Worm (Caenorhabditis elegans) whole organism, young adult: ENCODE data around the gene atic-1.
A peak's percentile ranks its signal among the peaks of the same experiment; 100 is the strongest.

Experiments
- B0261.1 ChIP-seq: sonication (generic microtip); optimal IDR thresholded peaks from 2 replicates; lab custom pipeline; 2016; ENCODE audit warnings: mild to moderate bottlenecking, missing genetic modification characterization, moderate library complexity, missing compliant biosample characterization
- B0336.3 ChIP-seq: fragments of 200-800 bp; sonication (Bioruptor generic); IDR thresholded peaks from 2 replicates; pipeline ENCODE4 v1.3.6; 2022; ENCODE audit warnings: missing genetic modification characterization, missing compliant biosample characterization
- C06A6.2 ChIP-seq: fragments of 200-800 bp; sonication (Bioruptor generic); conservative IDR thresholded peaks from 2 replicates; pipeline ENCODE4 v1.3.6; 2022; ENCODE audit warnings: missing genetic modification characterization, missing compliant biosample characterization
- D2030.7 ChIP-seq: fragments of 200-800 bp; sonication (Bioruptor generic); IDR thresholded peaks from 2 replicates; pipeline ENCODE4 v1.3.6; 2022; ENCODE audit warnings: missing genetic modification reagents, missing genetic modification characterization, missing compliant biosample characterization
- F23B12.7 ChIP-seq: sonication (generic microtip); optimal IDR thresholded peaks from 2 replicates; lab custom pipeline; 2017; ENCODE audit warnings: missing genetic modification characterization, mild to moderate bottlenecking, missing compliant biosample characterization, antibody characterized with exemption, moderate library complexity; ENCODE audit not compliant: insufficient read depth
- F33H1.4 ChIP-seq: fragments of 200-800 bp; sonication (Bioruptor generic); IDR thresholded peaks from 2 replicates; pipeline ENCODE4 v1.3.6; 2022; ENCODE audit warnings: missing genetic modification reagents, missing genetic modification characterization, missing compliant biosample characterization
- F37B4.10 ChIP-seq: fragments of 200-800 bp; sonication (Bioruptor generic); IDR thresholded peaks from 2 replicates; pipeline ENCODE4 v1.3.6; 2022; ENCODE audit warnings: missing genetic modification characterization, missing compliant biosample characterization
- F49E8.2 ChIP-seq: sonication (generic microtip); optimal IDR thresholded peaks from 3 replicates; lab custom pipeline; 2017; ENCODE audit warnings: missing genetic modification characterization, mild to moderate bottlenecking, missing compliant biosample characterization, antibody characterized with exemption, moderate library complexity; ENCODE audit not compliant: insufficient read depth
- K11D2.4 ChIP-seq: fragments of 200-800 bp; sonication (Bioruptor generic); IDR thresholded peaks from 2 replicates; pipeline ENCODE4 v1.3.6; 2022; ENCODE audit warnings: missing genetic modification reagents, missing genetic modification characterization, missing compliant biosample characterization
- Y53G8AR.9 ChIP-seq: fragments of 200-800 bp; sonication (Bioruptor generic); conservative IDR thresholded peaks from 2 replicates; pipeline ENCODE4 v1.3.6; 2022; ENCODE audit warnings: missing genetic modification reagents, missing genetic modification characterization, missing compliant biosample characterization
- atf-7 ChIP-seq: sonication (generic microtip); optimal IDR thresholded peaks from 2 replicates; lab custom pipeline; 2017; ENCODE audit warnings: mild to moderate bottlenecking, missing genetic modification characterization, missing compliant biosample characterization
- attf-5 ChIP-seq: fragments of 200-800 bp; sonication (Bioruptor generic); optimal IDR thresholded peaks from 2 replicates; lab custom pipeline; 2018; ENCODE audit warnings: mild to moderate bottlenecking, missing genetic modification characterization, missing compliant biosample characterization
- cebp-1 ChIP-seq, 2 experiments: fragments of 200-800 bp in 1 of 2; sonication (Bioruptor generic) in 1 of 2; sonication (generic microtip) in 1 of 2; IDR thresholded peaks in 1 of 2; optimal IDR thresholded peaks in 1 of 2; 2 replicates each; pipeline versions ENCODE4 v1.3.6 to Lab custom; 2017 to 2022; ENCODE audit warnings: missing compliant biosample characterization in 2 of 2, missing genetic modification characterization in 2 of 2, mild to moderate bottlenecking in 1 of 2, missing genetic modification reagents in 1 of 2, moderate library complexity in 1 of 2
- cebp-2 ChIP-seq: fragments of 200-800 bp; sonication (Bioruptor generic); IDR thresholded peaks from 2 replicates; pipeline ENCODE4 v1.3.6; 2022; ENCODE audit warnings: missing genetic modification characterization, missing compliant biosample characterization
- ceh-27 ChIP-seq: fragments of 200-800 bp; sonication (Bioruptor generic); optimal IDR thresholded peaks from 2 replicates; lab custom pipeline; 2018; ENCODE audit warnings: mild to moderate bottlenecking, missing genetic modification characterization, moderate library complexity, missing compliant biosample characterization
- chd-7 ChIP-seq: sonication (generic microtip); optimal IDR thresholded peaks from 2 replicates; lab custom pipeline; 2016; ENCODE audit warnings: mild to moderate bottlenecking, missing genetic modification characterization, moderate library complexity, missing compliant biosample characterization
- die-1 ChIP-seq: sonication (generic microtip); optimal IDR thresholded peaks from 2 replicates; lab custom pipeline; 2016; ENCODE audit warnings: missing genotype, mild to moderate bottlenecking, missing genetic modification characterization, missing compliant biosample characterization
- dox-1 ChIP-seq: fragments of 200-800 bp; sonication (Bioruptor generic); IDR thresholded peaks from 2 replicates; pipeline ENCODE4 v1.3.6; 2022; ENCODE audit warnings: missing genetic modification reagents, missing genetic modification characterization, missing compliant biosample characterization
- dpl-1 ChIP-seq: fragments of 150-350 bp; optimal IDR thresholded peaks from 2 replicates; lab custom pipeline; 2014; ENCODE audit warnings: missing biosample characterization, missing genetic modification reagents, missing genetic modification characterization
- egl-44 ChIP-seq: fragments of 200-800 bp; sonication (Bioruptor generic); IDR thresholded peaks from 2 replicates; pipeline ENCODE4 v1.3.6; 2022; ENCODE audit warnings: missing genetic modification reagents, missing genetic modification characterization, missing compliant biosample characterization
- egrh-3 ChIP-seq: fragments of 200-800 bp; sonication (Bioruptor generic); IDR thresholded peaks from 2 replicates; pipeline ENCODE4 v1.3.6; 2022; ENCODE audit warnings: missing genetic modification reagents, missing genetic modification characterization, missing compliant biosample characterization
- fkh-3 ChIP-seq: sonication (generic microtip); optimal IDR thresholded peaks from 2 replicates; lab custom pipeline; 2016; ENCODE audit warnings: mild to moderate bottlenecking, missing genetic modification characterization, missing compliant biosample characterization
- him-1 ChIP-seq: sonication (generic microtip); optimal IDR thresholded peaks from 2 replicates; lab custom pipeline; 2016; ENCODE audit warnings: missing genotype, missing genetic modification reagents, missing genetic modification characterization, missing compliant biosample characterization
- hmg-1.2 ChIP-seq: fragments of 200-800 bp; sonication (Bioruptor generic); IDR thresholded peaks from 2 replicates; pipeline ENCODE4 v1.3.6; 2022; ENCODE audit warnings: missing genetic modification reagents, missing genetic modification characterization, missing compliant biosample characterization
- let-526 ChIP-seq: fragments of 200-800 bp; sonication (Bioruptor generic); IDR thresholded peaks from 2 replicates; pipeline ENCODE4 v1.3.6; 2022; ENCODE audit warnings: missing genetic modification reagents, missing genetic modification characterization, missing compliant biosample characterization
- lsy-27 ChIP-seq: sonication (generic microtip); optimal IDR thresholded peaks from 2 replicates; lab custom pipeline; 2017; ENCODE audit warnings: missing genetic modification characterization, mild to moderate bottlenecking, missing compliant biosample characterization, antibody characterized with exemption, missing genotype, borderline replicate concordance; ENCODE audit not compliant: insufficient read depth
- nfya-1 ChIP-seq: sonication (generic microtip); optimal IDR thresholded peaks from 2 replicates; lab custom pipeline; 2017; ENCODE audit warnings: antibody characterized with exemption, missing compliant biosample characterization, missing genetic modification characterization, borderline replicate concordance; ENCODE audit not compliant: insufficient read depth
- pbrm-1 ChIP-seq: fragments of 200-800 bp; sonication (Bioruptor generic); IDR thresholded peaks from 2 replicates; pipeline ENCODE4 v1.3.6; 2022; ENCODE audit warnings: missing genetic modification reagents, missing genetic modification characterization, missing compliant biosample characterization
- rcor-1 ChIP-seq: fragments of 200-800 bp; sonication (Bioruptor generic); IDR thresholded peaks from 2 replicates; pipeline ENCODE4 v1.3.6; 2022; ENCODE audit warnings: missing genetic modification reagents, missing genetic modification characterization, missing compliant biosample characterization
- snpc-1.3 ChIP-seq: sonication (generic microtip); optimal IDR thresholded peaks from 2 replicates; lab custom pipeline; 2017; ENCODE audit warnings: missing genetic modification characterization, mild to moderate bottlenecking, missing compliant biosample characterization, antibody characterized with exemption, moderate library complexity, missing genotype, missing genetic modification reagents; ENCODE audit not compliant: insufficient read depth
- snpc-3.4 ChIP-seq: sonication (generic microtip); optimal IDR thresholded peaks from 2 replicates; lab custom pipeline; 2017; ENCODE audit warnings: missing genetic modification characterization, mild to moderate bottlenecking, missing compliant biosample characterization, antibody characterized with exemption, moderate library complexity, missing genotype, missing genetic modification reagents
- sptf-2 ChIP-seq: fragments of 200-800 bp; sonication (Bioruptor generic); optimal IDR thresholded peaks from 2 replicates; lab custom pipeline; 2018; ENCODE audit warnings: mild to moderate bottlenecking, missing genetic modification characterization, missing compliant biosample characterization
- tlf-1 ChIP-seq: fragments of 200-800 bp; sonication (Bioruptor generic); optimal IDR thresholded peaks from 2 replicates; lab custom pipeline; 2018; ENCODE audit warnings: mild to moderate bottlenecking, missing genetic modification characterization, missing compliant biosample characterization
- unc-62 ChIP-seq: fragments of 150-350 bp; optimal IDR thresholded peaks from 2 replicates; lab custom pipeline; 2014; ENCODE audit warnings: missing biosample characterization, missing genetic modification reagents, missing genetic modification characterization

atic-1 gene

DNA sequence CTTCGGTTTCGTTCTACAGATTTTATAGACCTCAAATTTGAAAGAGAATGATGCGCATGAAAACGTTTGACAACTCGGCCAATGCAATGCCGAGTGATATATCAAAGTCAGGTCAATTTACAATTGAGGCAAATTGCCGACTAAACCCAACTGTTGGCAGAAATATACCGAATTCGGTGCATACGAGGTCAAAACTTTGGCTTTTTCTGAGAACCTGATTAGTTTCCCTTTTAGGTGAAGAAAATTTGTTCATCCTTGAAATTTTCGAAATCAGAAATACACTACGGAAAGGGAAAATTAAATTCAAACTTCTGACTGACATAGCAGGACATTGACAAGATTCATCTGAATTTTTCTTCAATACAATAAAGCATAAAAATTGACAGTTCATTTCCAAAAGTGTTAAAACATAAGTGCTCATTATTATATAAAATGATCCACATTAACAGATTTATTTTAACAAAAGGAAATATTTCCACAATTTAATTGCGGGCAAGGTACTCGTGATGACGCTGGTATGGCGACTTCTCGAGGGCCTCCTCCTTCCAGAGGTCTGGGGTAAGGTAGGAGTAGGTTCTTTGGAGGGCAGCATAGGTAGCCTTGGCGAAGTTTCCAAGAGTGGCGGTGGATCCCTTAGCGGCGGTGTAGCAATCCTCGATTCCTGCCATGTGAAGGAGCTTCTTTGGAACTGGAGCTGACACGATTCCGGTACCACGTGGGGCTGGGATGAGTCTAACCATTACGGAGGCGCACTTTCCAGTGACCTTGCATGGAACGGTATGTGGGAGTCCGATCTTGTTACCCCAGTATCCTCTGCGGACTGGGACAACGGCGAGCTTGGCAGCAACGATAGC, 43.4 kb downstream of the atic-1 start (continued):
- TF ChIP-seq K11D2.4 (no peak), B0336.3 (GFP tag; lab: Robert Waterston, UW) (peak; percentile 80), F49E8.2 (tag; lab: Kevin White, UChicago) (peak; percentile 47), D2030.7 (GFP tag; lab: Robert Waterston, UW) (peak; percentile 15), tlf-1 (GFP tag; lab: Kevin White, UChicago) (peak; percentile 58), egl-44 (GFP tag; lab: Robert Waterston, UW) (no peak), nfya-1 (tag; lab: Kevin White, UChicago) (no peak), hmg-1.2 (GFP tag; lab: Robert Waterston, UW) (peak; percentile 29; the same call in 1 of the 2 replicates)

DNA sequence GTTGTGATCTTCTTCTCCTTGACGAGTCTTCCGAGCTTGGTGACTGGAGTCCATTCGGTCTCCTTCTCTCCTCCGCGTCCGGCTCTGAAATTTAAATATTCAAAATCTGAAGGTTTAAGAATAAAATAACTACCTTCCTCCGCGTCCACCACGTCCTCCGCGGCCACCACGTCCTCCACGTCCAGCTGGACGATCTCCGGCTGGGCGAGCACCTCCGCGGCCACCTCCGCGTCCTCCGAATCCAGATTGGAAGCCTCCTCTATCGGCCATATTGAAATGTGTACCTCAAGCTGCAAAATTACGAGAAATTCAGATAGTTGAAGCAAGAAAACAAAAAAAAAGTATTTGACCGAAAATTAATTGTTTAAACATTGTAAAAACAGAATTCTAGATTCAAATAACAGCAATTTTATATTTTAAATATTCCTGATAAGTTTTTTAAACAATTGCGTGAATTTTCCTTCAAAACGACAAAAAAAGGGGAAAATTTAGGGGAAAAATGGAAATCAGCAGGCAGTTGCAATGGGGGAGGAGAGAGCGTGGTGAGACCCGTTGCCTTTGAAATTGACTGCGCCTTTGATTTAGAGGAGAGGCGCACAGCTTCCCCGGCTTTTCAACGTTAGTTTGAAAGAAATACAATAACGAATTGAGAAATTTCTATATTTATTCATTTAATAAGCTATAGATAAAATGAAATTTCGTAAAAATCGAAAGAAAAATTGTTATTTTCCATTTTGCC, 44.4 kb downstream of the atic-1 start, which contains the start of gene rps-2:
TSS of gene rps-2 (minus strand) at position 290 of the 739 bp plus-strand sequence.
- TF ChIP-seq cebp-2 (GFP tag; lab: Robert Waterston, UW) (no peak), F23B12.7 (tag; lab: Kevin White, UChicago) (peak; percentile 24), fkh-3 (tag; lab: Kevin White, UChicago) (no peak), D2030.7 (GFP tag; lab: Robert Waterston, UW) (no peak), lsy-27 (no peak), sptf-2 (GFP tag; lab: Kevin White, UChicago) (no peak), egrh-3 (GFP tag; lab: Robert Waterston, UW) (peak; percentile 81; the same call in 1 of the 2 replicates), K11D2.4 (no peak), unc-62 (GFP tag; lab: Kevin White, UChicago) (no peak), F37B4.10 (GFP tag; lab: Robert Waterston, UW) (no peak), B0261.1 (tag; lab: Kevin White, UChicago) (no peak), dpl-1 (no peak), die-1 (tag; lab: Kevin White, UChicago) (no peak), atf-7 (tag; lab: Kevin White, UChicago) (no peak), dox-1 (GFP tag; lab: Robert Waterston, UW) (no peak), pbrm-1 (no peak), chd-7 (tag; lab: Kevin White, UChicago) (no peak), Y53G8AR.9 (no peak), egl-44 (GFP tag; lab: Robert Waterston, UW) (no peak), F33H1.4 (GFP tag; lab: Robert Waterston, UW) (peak; percentile 75), rcor-1 (GFP tag; lab: Robert Waterston, UW) (no peak), attf-5 (GFP tag; lab: Kevin White, UChicago) (no peak), him-1 (tag; lab: Kevin White, UChicago) (no peak), ceh-27 (GFP tag; lab: Kevin White, UChicago) (no peak), cebp-1 (GFP tag; IDR thresholded peaks at IDR 0.05; lab: Robert Waterston, UW) (no peak), cebp-1 (tag; optimal IDR thresholded peaks at IDR 0.05; lab: Kevin White, UChicago) (no peak), C06A6.2 (GFP tag; lab: Robert Waterston, UW) (no peak), snpc-1.3 (tag; lab: Kevin White, UChicago) (peak; percentile 28), snpc-3.4 (tag; lab: Kevin White, UChicago) (peak; percentile 19), let-526 (no peak)
